Fruit fly (Drosophila melanogaster) whole organism, wandering third instar larva: Measurements from ENCODE around the gene Hpr1.
A peak's percentile ranks its signal among the peaks of the same experiment; 100 is the strongest.

ENCODE experiments used
- Abd-B ChIP-seq: fragments of >200 bp; optimal IDR thresholded peaks from 2 replicates; lab custom pipeline; 2017; ENCODE audit warnings: missing biosample characterization, missing genetic modification characterization
- CG32264 ChIP-seq: fragments of 200-800 bp; sonication (Bioruptor generic); optimal IDR thresholded peaks from 2 replicates; lab custom pipeline; 2016; ENCODE audit warnings: missing biosample characterization, missing genetic modification characterization
- CG9705 ChIP-seq: fragments of 200-800 bp; sonication (Bioruptor generic); optimal IDR thresholded peaks from 2 replicates; lab custom pipeline; 2018; ENCODE audit warnings: missing biosample characterization, mild to moderate bottlenecking, missing genetic modification characterization
- CrebA ChIP-seq: fragments of 200-800 bp; sonication (Bioruptor generic); optimal IDR thresholded peaks from 2 replicates; lab custom pipeline; 2016; ENCODE audit warnings: missing biosample characterization, mild to moderate bottlenecking, missing genetic modification characterization, borderline replicate concordance
- Dfd ChIP-seq: fragments of >200 bp; optimal IDR thresholded peaks from 2 replicates; lab custom pipeline; 2017; ENCODE audit warnings: missing biosample characterization, missing genetic modification characterization
- Dif ChIP-seq: fragments of 200-275, 200-300 bp; sonication (Bioruptor generic); optimal IDR thresholded peaks from 2 replicates; lab custom pipeline; 2018; ENCODE audit warnings: missing biosample characterization, missing genetic modification characterization; ENCODE audit not compliant: partially characterized antibody
- GATAd ChIP-seq: sonication (Bioruptor generic); optimal IDR thresholded peaks from 2 replicates; lab custom pipeline; 2016; ENCODE audit warnings: missing biosample characterization, missing genetic modification characterization
- HLH106 ChIP-seq: fragments of 200-800 bp; optimal IDR thresholded peaks from 3 replicates; lab custom pipeline; 2019; ENCODE audit warnings: missing biosample characterization, mild to moderate bottlenecking, missing genetic modification characterization, moderate library complexity
- Hnf4 ChIP-seq: fragments of 200-800 bp; sonication (Bioruptor generic); optimal IDR thresholded peaks from 2 replicates; lab custom pipeline; 2016; ENCODE audit warnings: missing biosample characterization, mild to moderate bottlenecking, missing genetic modification characterization
- Hr78 ChIP-seq: fragments of >200 bp; optimal IDR thresholded peaks from 2 replicates; lab custom pipeline; 2017; ENCODE audit warnings: missing biosample characterization, missing genetic modification characterization
- Hr83 ChIP-seq: fragments of 200-300 bp; sonication (Bioruptor generic); optimal IDR thresholded peaks from 2 replicates; lab custom pipeline; 2016; ENCODE audit warnings: missing biosample characterization, mild to moderate bottlenecking, missing genetic modification characterization, moderate library complexity; ENCODE audit not compliant: poor library complexity, severe bottlenecking
- Jra ChIP-seq: sonication (Bioruptor generic); optimal IDR thresholded peaks from 2 replicates; lab custom pipeline; 2016; ENCODE audit warnings: missing biosample characterization, missing genetic modification characterization
- Mio ChIP-seq: sonication (Bioruptor generic); optimal IDR thresholded peaks from 2 replicates; lab custom pipeline; 2016; ENCODE audit warnings: missing biosample characterization, missing genetic modification characterization
- Myc ChIP-seq: fragments of >200 bp; optimal IDR thresholded peaks from 2 replicates; lab custom pipeline; 2017
- N ChIP-seq: fragments of >200 bp; optimal IDR thresholded peaks from 2 replicates; lab custom pipeline; 2018; ENCODE audit warnings: missing biosample characterization, missing external identifiers, missing genetic modification characterization
- OdsH ChIP-seq: fragments of 200-800 bp; sonication (Bioruptor generic); optimal IDR thresholded peaks from 2 replicates; lab custom pipeline; 2016; ENCODE audit warnings: missing biosample characterization, mild to moderate bottlenecking, missing genetic modification characterization
- Rel ChIP-seq, 2 experiments: fragments of 200-800 bp; sonication (Bioruptor generic) in 1 of 2; optimal IDR thresholded peaks; 2 replicates in 1 of 2; 3 replicates in 1 of 2; lab custom pipeline; 2016 to 2019; ENCODE audit warnings: mild to moderate bottlenecking in 2 of 2, missing biosample characterization in 2 of 2, missing genetic modification characterization in 2 of 2, moderate library complexity in 1 of 2
- Sp1 ChIP-seq: fragments of 200-800 bp; sonication (Bioruptor generic); optimal IDR thresholded peaks from 3 replicates; lab custom pipeline; 2019; ENCODE audit warnings: missing biosample characterization, mild to moderate bottlenecking, missing genetic modification characterization, moderate library complexity
- Vsx2 ChIP-seq: fragments of 200-300, 225-300 bp; sonication (Bioruptor generic); optimal IDR thresholded peaks from 2 replicates; lab custom pipeline; 2018; ENCODE audit warnings: missing biosample characterization, missing genetic modification characterization; ENCODE audit not compliant: partially characterized antibody
- br ChIP-seq: fragments of 200-800 bp; sonication (Bioruptor generic); optimal IDR thresholded peaks from 2 replicates; lab custom pipeline; 2016; ENCODE audit warnings: missing biosample characterization, missing genetic modification characterization
- brk ChIP-seq: fragments of 200-800 bp; sonication (Bioruptor generic); optimal IDR thresholded peaks from 2 replicates; lab custom pipeline; 2016; ENCODE audit warnings: missing biosample characterization, mild to moderate bottlenecking, missing genetic modification characterization
- dl ChIP-seq, 2 experiments: fragments of 175-275, 200-275 bp in 1 of 2; fragments of 200-275 bp in 1 of 2; sonication (Bioruptor generic); optimal IDR thresholded peaks; lab custom pipeline; 2018; ENCODE audit warnings: mild to moderate bottlenecking in 2 of 2, missing biosample characterization in 2 of 2, missing genetic modification characterization in 2 of 2, moderate library complexity in 2 of 2; ENCODE audit not compliant: partially characterized antibody in 2 of 2, insufficient read depth in 1 of 2
- dmrt93B ChIP-seq: fragments of 200-800 bp; sonication (Bioruptor generic); optimal IDR thresholded peaks from 2 replicates; lab custom pipeline; 2018; ENCODE audit warnings: missing biosample characterization, mild to moderate bottlenecking, missing genetic modification characterization
- dsf ChIP-seq: sonication (Bioruptor generic); optimal IDR thresholded peaks from 2 replicates; lab custom pipeline; 2016; ENCODE audit warnings: missing biosample characterization, missing genetic modification characterization, borderline replicate concordance
- ey ChIP-seq: fragments of 200-800 bp; sonication (Bioruptor generic); optimal IDR thresholded peaks from 2 replicates; lab custom pipeline; 2016; ENCODE audit warnings: missing biosample characterization, missing genetic modification characterization
- foxo ChIP-seq, 2 experiments: fragments of 200-800 bp; sonication (Bioruptor generic); optimal IDR thresholded peaks; 2 replicates in 1 of 2; 3 replicates in 1 of 2; lab custom pipeline; 2016 to 2017; ENCODE audit warnings: missing biosample characterization in 2 of 2, missing genetic modification characterization in 2 of 2
- fru ChIP-seq: fragments of 200-800 bp; sonication (Bioruptor generic); optimal IDR thresholded peaks from 3 replicates; lab custom pipeline; 2016; ENCODE audit warnings: missing biosample characterization, mild to moderate bottlenecking, missing genetic modification characterization
- h ChIP-seq: fragments of 200-800 bp; sonication (Bioruptor generic); optimal IDR thresholded peaks from 3 replicates; lab custom pipeline; 2016; ENCODE audit warnings: missing biosample characterization, mild to moderate bottlenecking, missing genetic modification characterization
- jim ChIP-seq: fragments of 175-275, 200-325 bp; sonication (Bioruptor generic); optimal IDR thresholded peaks from 2 replicates; lab custom pipeline; 2016; ENCODE audit warnings: missing biosample characterization, mild to moderate bottlenecking, missing genetic modification characterization
- lola ChIP-seq: fragments of >200 bp; optimal IDR thresholded peaks from 2 replicates; lab custom pipeline; 2017; ENCODE audit warnings: missing biosample characterization, missing genetic modification characterization
- pan ChIP-seq: fragments of >200 bp; optimal IDR thresholded peaks from 2 replicates; lab custom pipeline; 2017
- psq ChIP-seq: fragments of 200-800 bp; sonication (Bioruptor generic); optimal IDR thresholded peaks from 3 replicates; lab custom pipeline; 2017; ENCODE audit warnings: missing biosample characterization, mild to moderate bottlenecking, missing genetic modification characterization, moderate library complexity
- rgr ChIP-seq: fragments of 200-800 bp; sonication (Bioruptor generic); optimal IDR thresholded peaks from 3 replicates; lab custom pipeline; 2016; ENCODE audit warnings: missing biosample characterization, mild to moderate bottlenecking, missing genetic modification characterization
- sage ChIP-seq: fragments of 200-800 bp; sonication (Bioruptor generic); optimal IDR thresholded peaks from 2 replicates; lab custom pipeline; 2016; ENCODE audit warnings: missing biosample characterization, mild to moderate bottlenecking, missing genetic modification characterization
- sv ChIP-seq: fragments of 200-800 bp; sonication (Bioruptor generic); optimal IDR thresholded peaks from 3 replicates; lab custom pipeline; 2016; ENCODE audit warnings: missing biosample characterization, missing genetic modification characterization
- tai ChIP-seq: sonication (Bioruptor generic); optimal IDR thresholded peaks from 2 replicates; lab custom pipeline; 2016; ENCODE audit warnings: missing biosample characterization, missing genetic modification characterization
- usp ChIP-seq: fragments of >200 bp; optimal IDR thresholded peaks from 2 replicates; lab custom pipeline; 2017; ENCODE audit warnings: missing biosample characterization, missing genetic modification characterization
- woc ChIP-seq: sonication (Bioruptor generic); optimal IDR thresholded peaks from 2 replicates; lab custom pipeline; 2016; ENCODE audit warnings: missing biosample characterization, mild to moderate bottlenecking, missing genetic modification characterization

Hpr1 gene

DNA sequence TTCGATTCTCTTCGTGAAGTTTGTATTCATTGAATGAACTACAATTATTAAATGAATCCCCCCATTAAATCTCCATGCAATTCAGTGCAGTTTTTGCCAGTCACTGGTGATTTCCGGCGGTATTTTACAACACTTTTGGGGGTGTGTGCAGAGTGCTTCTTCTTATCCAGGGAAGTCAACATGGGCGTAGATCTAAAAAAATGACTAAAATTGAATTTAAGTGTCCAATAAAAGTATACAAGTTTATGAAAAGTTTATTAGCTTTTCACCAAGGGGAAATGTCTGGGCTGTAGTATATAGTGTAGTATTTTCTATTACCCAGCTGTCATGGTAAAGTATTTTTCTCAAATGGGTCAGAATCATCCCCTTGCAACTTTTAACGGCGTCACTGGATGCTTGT is 29.7 kb downstream of the Hpr1 start, which contains the start of gene Hpf1 (continued):
- TF ChIP-seq tai (GFP tag; lab: Kevin White, UChicago), result no peak
- peak; percentile 94 for TF ChIP-seq Rel (GFP tag; optimal IDR thresholded peaks at IDR 0.05; lab: Kevin White, UChicago)
- peak; percentile 92 for TF ChIP-seq Rel (tag; optimal IDR thresholded peaks at IDR 0.05; lab: Kevin White, UChicago)
- peak; percentile 98 for TF ChIP-seq CG9705 (GFP tag; lab: Kevin White, UChicago)
- TF ChIP-seq CG32264 (GFP tag; lab: Kevin White, UChicago), result peak; percentile 98
- peak; percentile 92 for TF ChIP-seq Mio (GFP tag; lab: Kevin White, UChicago)
- TF ChIP-seq ey (GFP tag; lab: Kevin White, UChicago), result peak; percentile 99
- TF ChIP-seq Hr78 (GFP tag; lab: Kevin White, UChicago), result no peak
- no peak for TF ChIP-seq brk (GFP tag; lab: Kevin White, UChicago)
- TF ChIP-seq dsf, result peak; percentile 95
- TF ChIP-seq dmrt93B (GFP tag; lab: Kevin White, UChicago), result peak; percentile 98
- TF ChIP-seq br (GFP tag; lab: Kevin White, UChicago), result peak; percentile 99

DNA sequence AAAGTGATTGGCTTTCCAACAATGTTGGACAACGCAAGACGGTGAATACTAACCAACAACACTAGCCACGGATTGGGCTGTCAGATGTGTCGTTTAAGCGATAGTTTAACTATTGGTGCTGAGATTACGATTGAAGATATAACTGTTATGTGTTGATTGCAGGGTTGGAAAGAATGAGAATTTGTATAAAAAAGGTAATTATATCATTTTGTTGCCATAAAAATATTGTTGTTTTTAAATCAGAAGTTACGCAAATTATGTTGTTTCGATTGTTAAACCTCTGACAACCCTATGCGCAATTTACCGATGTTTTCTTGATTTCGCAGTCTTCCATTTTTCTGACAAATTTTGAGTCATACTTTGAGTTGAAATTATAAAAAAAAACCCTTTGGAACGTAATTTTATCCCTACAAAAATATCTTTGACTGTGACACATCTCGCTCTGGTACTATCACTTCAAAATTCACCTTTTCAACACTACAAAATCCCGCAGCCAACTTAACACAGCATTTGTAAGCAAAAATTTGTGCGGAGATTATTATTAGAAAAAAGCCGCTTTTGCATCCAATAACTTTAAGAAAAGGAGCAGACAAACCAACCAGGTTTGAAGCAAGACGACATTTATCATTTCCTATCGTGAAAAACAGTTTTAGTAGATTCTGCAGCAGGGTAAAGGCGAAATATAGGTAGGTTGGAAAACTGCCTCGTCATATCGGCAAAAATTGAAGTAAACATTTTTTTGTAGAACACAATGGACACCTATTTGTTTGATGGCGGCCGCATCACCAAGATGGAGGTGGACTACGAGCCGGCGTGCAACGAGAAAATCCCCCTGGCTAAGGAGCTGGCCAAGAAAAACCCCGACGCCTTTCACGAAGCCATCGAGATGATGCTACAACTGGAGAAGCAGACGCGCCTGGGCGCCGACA is 32.0 kb downstream of the Hpr1 start, which contains the start of the genes Hat1 and Rpn5:
TSS of gene Hat1 (minus strand) at position 360 of the 929 bp plus-strand sequence.
TSS of gene Rpn5 (plus strand) at position 469 of the 929 bp plus-strand sequence.
- TF ChIP-seq usp (GFP tag; lab: Kevin White, UChicago), result no peak
- TF ChIP-seq dsf, result peak; percentile 85
- TF ChIP-seq foxo (GFP tag; optimal IDR thresholded peaks at IDR 0.05; lab: Kevin White, UChicago), result peak; percentile 41 to 92
- peak; percentile 83 for TF ChIP-seq HLH106
- peak; percentile 89 for TF ChIP-seq ey (GFP tag; lab: Kevin White, UChicago)
- TF ChIP-seq Hr78 (GFP tag; lab: Kevin White, UChicago), result no peak
- TF ChIP-seq Mio (GFP tag; lab: Kevin White, UChicago), result peak; percentile 45
- TF ChIP-seq dmrt93B (GFP tag; lab: Kevin White, UChicago), result peak; percentile 84
- peak; percentile 90 for TF ChIP-seq br (GFP tag; lab: Kevin White, UChicago)
- TF ChIP-seq jim (GFP tag; lab: Kevin White, UChicago), result no peak
- TF ChIP-seq sv (GFP tag; lab: Kevin White, UChicago), result peak; percentile 93
- peak; percentile 91 for TF ChIP-seq GATAd
- no peak for TF ChIP-seq lola (GFP tag; lab: Kevin White, UChicago)
- no peak for TF ChIP-seq tai (GFP tag; lab: Kevin White, UChicago)
- peak; percentile 96 for TF ChIP-seq Hr83 (GFP tag; lab: Kevin White, UChicago)
- peak; percentile 84 for TF ChIP-seq Myc (lab: Kevin White, UChicago)
- TF ChIP-seq h (GFP tag; lab: Kevin White, UChicago), result peak; percentile 92
- TF ChIP-seq N, result no peak
- TF ChIP-seq CrebA (GFP tag; lab: Kevin White, UChicago), result no peak
- TF ChIP-seq Dif (GFP tag; lab: Kevin White, UChicago), result no peak
- peak; percentile 96 for TF ChIP-seq Jra
- peak; percentile 92 for TF ChIP-seq rgr
- TF ChIP-seq Vsx2 (GFP tag; lab: Kevin White, UChicago), result no peak
- TF ChIP-seq CG9705 (GFP tag; lab: Kevin White, UChicago), result peak; percentile 57
- peak; percentile 86 for TF ChIP-seq OdsH (GFP tag; lab: Kevin White, UChicago)
- no peak for TF ChIP-seq dl (GFP tag; optimal IDR thresholded peaks at IDR 0.05; lab: Kevin White, UChicago; ENCODE audit: insufficient read depth in 1 of 2, partially characterized antibody in 2 of 2)
- TF ChIP-seq Rel (GFP tag; optimal IDR thresholded peaks at IDR 0.05; lab: Kevin White, UChicago), result no peak
- peak; percentile 28 for TF ChIP-seq Rel (tag; optimal IDR thresholded peaks at IDR 0.05; lab: Kevin White, UChicago)
- TF ChIP-seq brk (GFP tag; lab: Kevin White, UChicago), result no peak
- TF ChIP-seq Abd-B, result no peak
- peak; percentile 79 for TF ChIP-seq Sp1 (GFP tag; lab: Kevin White, UChicago)
- TF ChIP-seq sage (GFP tag; lab: Kevin White, UChicago), result peak; percentile 42
- peak; percentile 86 for TF ChIP-seq psq
- TF ChIP-seq Hnf4 (GFP tag; lab: Kevin White, UChicago), result peak; percentile 91
- no peak for TF ChIP-seq pan (lab: Kevin White, UChicago)
- peak; percentile 93 for TF ChIP-seq fru (GFP tag; lab: Kevin White, UChicago)
- TF ChIP-seq woc, result peak; percentile 98
- no peak for TF ChIP-seq Dfd (GFP tag; lab: Kevin White, UChicago)
- peak; percentile 62 for TF ChIP-seq CG32264 (GFP tag; lab: Kevin White, UChicago)
